Worm (Caenorhabditis elegans) whole organism, mixed stage, embryonic: ENCODE results near the gene tbx-36.

ENCODE experiments used
- blmp-1 ChIP-seq: fragments of 150-350 bp; optimal IDR thresholded peaks from 2 replicates; lab custom pipeline; 2014; ENCODE audit warnings: missing biosample characterization, missing genetic modification characterization
- lsy-2 ChIP-seq: fragments of 150-350 bp; optimal IDR thresholded peaks from 2 replicates; lab custom pipeline; 2014; ENCODE audit warnings: missing biosample characterization, missing genetic modification characterization

DNA sequence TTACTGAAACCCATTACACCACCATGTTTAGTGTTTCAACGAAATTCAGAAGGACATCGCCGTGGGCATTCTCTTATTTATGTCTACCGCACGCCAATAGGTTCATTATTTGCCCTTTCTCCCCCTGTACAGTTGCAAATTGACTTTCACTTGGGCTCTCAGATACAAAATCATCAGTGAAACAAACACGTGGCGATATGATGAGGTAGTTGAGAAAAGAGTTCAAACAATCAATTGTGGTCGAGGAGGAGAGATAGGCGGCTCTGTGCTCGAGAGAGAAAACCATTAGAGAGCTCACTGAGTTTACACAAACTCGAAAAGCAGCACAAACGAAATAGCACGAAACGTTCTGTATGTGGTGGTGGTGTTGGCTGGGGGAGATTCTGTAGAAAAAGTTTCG lies 6.7 kb downstream of the tbx-36 start:
- TF ChIP-seq lsy-2 (tag; lab: Kevin White, UChicago) (no peak), blmp-1 (tag; lab: Kevin White, UChicago) (no peak)
